Fruit fly (Drosophila melanogaster): ENCODE measurements around the gene Nrt.
A peak's percentile ranks its signal among the peaks of the same experiment; 100 is the strongest.

- TF ChIP-seq CG4496 (GFP tag; IDR thresholded peaks at IDR 0.05), result no peak
- TF ChIP-seq gl (tag; optimal IDR thresholded peaks at IDR 0.05), result peak; percentile 38
- peak; percentile 22 for TF ChIP-seq CG14655 (GFP tag; optimal IDR thresholded peaks at IDR 0.05)
- TF ChIP-seq Ets98B (GFP tag; IDR thresholded peaks at IDR 0.05), result no peak
- TF ChIP-seq EcR (GFP tag; optimal IDR thresholded peaks at IDR 0.05), result peak; percentile 67
- no peak for TF ChIP-seq CG9948 (tag; optimal IDR thresholded peaks at IDR 0.05)
- TF ChIP-seq CG34367 (tag; optimal IDR thresholded peaks at IDR 0.05), result no peak
- TF ChIP-seq D1 (tag; optimal IDR thresholded peaks at IDR 0.05), result no peak
- no peak for TF ChIP-seq CG13204 (GFP tag; optimal IDR thresholded peaks at IDR 0.05)
- no peak for TF ChIP-seq CG12605 (GFP tag; IDR thresholded peaks at IDR 0.05)
These were observed 37.4 kb downstream of the Nrt start for dm6 chr3L:16803273-16803672.
